Worm (Caenorhabditis elegans): ENCODE data around the gene nspe-3.

The nspe-3 gene

DNA sequence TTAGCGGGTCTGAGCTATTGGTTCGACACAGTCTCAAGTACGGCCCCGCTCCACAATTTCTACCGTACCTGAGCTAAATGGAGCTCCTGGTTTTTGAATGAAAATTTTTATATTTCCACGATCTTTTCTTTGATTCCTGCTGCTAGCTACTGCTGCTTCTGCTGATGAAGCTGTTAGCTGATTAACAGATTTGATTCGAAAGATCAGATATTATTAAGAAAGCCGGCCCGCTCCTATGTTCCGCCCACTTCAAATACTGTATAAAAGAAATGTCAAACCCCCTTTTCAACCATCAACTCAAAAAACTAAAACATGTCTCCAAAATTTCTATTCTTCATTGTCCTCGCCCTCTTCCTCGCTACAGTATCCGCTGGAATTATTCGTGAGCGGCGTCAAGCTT is at the start of gene nspe-3:
Gene nspe-3 (plus strand): TSS at position 301 of the 400 bp plus-strand sequence.
- TF ChIP-seq F13H6.1 (tag; optimal IDR thresholded peaks at IDR 0.05) (no peak), ref-2 (tag; optimal IDR thresholded peaks at IDR 0.05) (no peak), unc-3 (GFP tag; conservative IDR thresholded peaks at IDR 0.05) (no peak), unc-3 (tag; optimal IDR thresholded peaks at IDR 0.05) (no peak), sox-2 (GFP tag; IDR thresholded peaks at IDR 0.05) (no peak), lim-6 (tag; optimal IDR thresholded peaks at IDR 0.05) (no peak), ceh-19 (GFP tag; optimal IDR thresholded peaks at IDR 0.05) (no peak), fkh-10 (GFP tag; optimal IDR thresholded peaks at IDR 0.05) (no peak), syd-9 (tag; optimal IDR thresholded peaks at IDR 0.05) (no peak), pat-9 (tag; optimal IDR thresholded peaks at IDR 0.05) (no peak), tbx-2 (tag; optimal IDR thresholded peaks at IDR 0.05) (no peak), ets-4 (tag; optimal IDR thresholded peaks at IDR 0.05) (no peak), zip-5 (tag; optimal IDR thresholded peaks at IDR 0.05) (no peak), C08G9.2 (tag; optimal IDR thresholded peaks at IDR 0.05) (no peak), hlh-30 (tag; optimal IDR thresholded peaks at IDR 0.05; ENCODE audit: insufficient read depth) (no peak), pha-2 (tag; optimal IDR thresholded peaks at IDR 0.05) (no peak), pag-3 (tag; optimal IDR thresholded peaks at IDR 0.05; ENCODE audit: borderline replicate concordance) (no peak), fax-1 (tag; optimal IDR thresholded peaks at IDR 0.05) (no peak), elt-2 (tag; optimal IDR thresholded peaks at IDR 0.05) (no peak), npax-4 (tag; optimal IDR thresholded peaks at IDR 0.05) (no peak), ttx-3 (tag; optimal IDR thresholded peaks at IDR 0.05) (no peak)

DNA sequence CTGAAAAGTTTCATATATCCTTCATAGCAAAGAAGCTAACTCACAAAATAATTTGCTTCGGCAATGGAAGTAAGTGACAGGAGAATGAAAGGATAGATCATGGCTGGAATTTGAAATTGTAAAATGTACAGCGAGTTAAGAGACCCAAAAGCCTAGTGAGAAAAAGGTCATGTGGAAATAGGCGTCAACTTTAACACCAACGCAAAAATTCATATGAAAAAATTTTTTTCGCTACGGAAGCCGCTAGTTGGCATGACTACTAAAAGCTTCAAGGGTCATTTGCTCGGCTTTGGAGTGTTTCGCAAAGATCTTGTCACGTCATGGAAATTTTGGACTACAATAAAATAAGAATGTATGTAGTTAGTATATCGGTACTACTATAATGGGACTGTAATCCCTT is 47.2 kb upstream of the nspe-3 start, which contains the start of gene Y38E10A.1:
Gene Y38E10A.1 (minus strand): TSS at position 101 of the 400 bp plus-strand sequence.
- TF ChIP-seq pros-1 (tag; optimal IDR thresholded peaks at IDR 0.05), result no peak
- TF ChIP-seq C08G9.2 (tag; optimal IDR thresholded peaks at IDR 0.05), result no peak
- TF ChIP-seq eyg-1 (tag; optimal IDR thresholded peaks at IDR 0.05), result no peak
- TF ChIP-seq lin-11 (tag; optimal IDR thresholded peaks at IDR 0.05), result no peak
- no peak for TF ChIP-seq nhr-11 (tag; optimal IDR thresholded peaks at IDR 0.05)
- no peak for TF ChIP-seq che-1 (tag; optimal IDR thresholded peaks at IDR 0.05)
- no peak for TF ChIP-seq unc-42 (tag; optimal IDR thresholded peaks at IDR 0.05)
- TF ChIP-seq fkh-10 (GFP tag; optimal IDR thresholded peaks at IDR 0.05), result no peak
- TF ChIP-seq hlh-8 (tag; optimal IDR thresholded peaks at IDR 0.05), result no peak
- TF ChIP-seq ref-2 (tag; optimal IDR thresholded peaks at IDR 0.05), result no peak

DNA sequence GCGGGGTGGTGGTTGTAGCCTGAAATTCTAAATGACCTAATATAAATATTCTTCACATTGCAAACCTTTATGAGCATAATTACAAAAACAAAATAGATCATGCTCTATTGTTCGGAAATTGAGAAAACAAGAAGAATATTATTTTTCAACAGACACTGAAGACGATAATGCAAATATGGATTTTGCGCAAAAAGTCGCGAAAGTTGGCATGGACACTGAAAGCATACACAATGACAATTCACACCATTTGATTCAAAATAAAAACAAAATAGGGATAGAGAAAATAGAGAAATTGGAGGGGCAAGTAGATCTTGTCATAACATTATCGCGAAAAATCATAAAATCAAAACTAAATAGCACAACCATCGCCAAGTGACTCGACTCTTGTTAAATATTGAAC is 44.9 kb upstream of the nspe-3 start, which contains the start of gene Y38E10A.35:
Gene Y38E10A.35 (minus strand): TSS at position 101 of the 400 bp plus-strand sequence.
- no peak for TF ChIP-seq hlh-15 (tag; optimal IDR thresholded peaks at IDR 0.05)
- no peak for TF ChIP-seq lin-11 (tag; optimal IDR thresholded peaks at IDR 0.05)
- TF ChIP-seq K09A11.1 (tag; optimal IDR thresholded peaks at IDR 0.05; ENCODE audit: insufficient read depth), result no peak
- TF ChIP-seq unc-42 (tag; optimal IDR thresholded peaks at IDR 0.05), result no peak

DNA sequence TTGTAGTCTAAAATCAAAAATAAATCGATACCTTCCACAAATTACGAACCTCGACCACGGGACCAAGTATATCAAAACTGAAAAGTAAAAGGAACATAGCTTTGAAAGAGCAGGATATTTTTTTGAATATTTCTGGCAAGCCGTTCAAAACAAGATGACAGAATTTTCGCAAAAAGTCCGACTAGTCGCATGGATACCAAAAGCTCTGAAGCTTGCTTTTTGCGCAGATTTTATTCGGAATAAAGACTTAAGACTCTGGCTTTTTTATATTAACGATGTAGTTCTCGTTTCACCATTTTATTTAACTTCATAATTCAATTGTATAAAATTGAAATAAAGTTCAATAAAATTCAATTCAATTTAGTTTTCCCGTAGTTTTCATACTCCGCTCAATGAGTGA is 44.1 kb upstream of the nspe-3 start, which contains the start of gene Y38E10A.2:
Gene Y38E10A.2 (minus strand): TSS at position 101 of the 400 bp plus-strand sequence.
- no peak for TF ChIP-seq tbx-7 (tag; optimal IDR thresholded peaks at IDR 0.05)
- TF ChIP-seq zip-5 (tag; optimal IDR thresholded peaks at IDR 0.05), result no peak
- no peak for TF ChIP-seq pag-3 (tag; optimal IDR thresholded peaks at IDR 0.05; ENCODE audit: borderline replicate concordance)
- TF ChIP-seq gmeb-2 (tag; optimal IDR thresholded peaks at IDR 0.05), result no peak
- TF ChIP-seq ceh-22 (tag; optimal IDR thresholded peaks at IDR 0.05), result no peak
- no peak for TF ChIP-seq syd-9 (tag; optimal IDR thresholded peaks at IDR 0.05)
- no peak for TF ChIP-seq T23F11.4 (GFP tag; optimal IDR thresholded peaks at IDR 0.05)
- TF ChIP-seq hlh-30 (tag; optimal IDR thresholded peaks at IDR 0.05; ENCODE audit: insufficient read depth), result no peak
- no peak for TF ChIP-seq unc-42 (tag; optimal IDR thresholded peaks at IDR 0.05)
- no peak for TF ChIP-seq C38D4.7 (GFP tag; optimal IDR thresholded peaks at IDR 0.05)
- TF ChIP-seq Y22D7AL.16 (tag; optimal IDR thresholded peaks at IDR 0.05), result no peak
- no peak for TF ChIP-seq elt-4 (tag; optimal IDR thresholded peaks at IDR 0.05)
- TF ChIP-seq sox-4 (tag; optimal IDR thresholded peaks at IDR 0.05), result no peak
- TF ChIP-seq dve-1 (tag; optimal IDR thresholded peaks at IDR 0.05), result no peak
- no peak for TF ChIP-seq pax-1 (tag; optimal IDR thresholded peaks at IDR 0.05)
- no peak for TF ChIP-seq pros-1 (tag; optimal IDR thresholded peaks at IDR 0.05)
- no peak for TF ChIP-seq hlh-15 (tag; optimal IDR thresholded peaks at IDR 0.05)
- TF ChIP-seq unc-3 (GFP tag; conservative IDR thresholded peaks at IDR 0.05), result no peak
- TF ChIP-seq unc-3 (tag; optimal IDR thresholded peaks at IDR 0.05), result no peak
- TF ChIP-seq fkh-6 (tag; optimal IDR thresholded peaks at IDR 0.05), result no peak
